Worm (Caenorhabditis elegans): ENCODE measurements around the gene T05H10.1.

- TF ChIP-seq ceh-83 (GFP tag; optimal IDR thresholded peaks at IDR 0.05): no peak
- no peak for TF ChIP-seq ham-2 (GFP tag; optimal IDR thresholded peaks at IDR 0.05)
- no peak for TF ChIP-seq ces-1 (GFP tag; optimal IDR thresholded peaks at IDR 0.05)
- no peak for TF ChIP-seq nhr-28 (tag; optimal IDR thresholded peaks at IDR 0.05)
- no peak for TF ChIP-seq ceh-43 (GFP tag; optimal IDR thresholded peaks at IDR 0.05)
- no peak for TF ChIP-seq ztf-11 (tag; optimal IDR thresholded peaks at IDR 0.05)
These were observed 30.0 kb upstream of the T05H10.1 start, which contains the start of gene DH11.2 for ce11 chrII:8012071-8013031.

All from whole organism, mixed stage, embryonic.